Fruit fly (Drosophila melanogaster) whole organism, embryonic: ENCODE measurements around the gene yps.

Experiments
- Atf-2 ChIP-seq: fragments of 200-800 bp; sonication (Bioruptor generic); optimal IDR thresholded peaks from 2 replicates; lab custom pipeline; 2016; ENCODE audit warnings: missing biosample characterization, missing genetic modification characterization
- Atf6 ChIP-seq: fragments of 200-800 bp; sonication (Bioruptor generic); IDR thresholded peaks from 2 replicates; pipeline ENCODE4 v1.3.6; 2022; ENCODE audit warnings: missing biosample characterization, missing genetic modification characterization
- CG11723 ChIP-seq: fragments of 200-800 bp; sonication (Bioruptor generic); optimal IDR thresholded peaks from 2 replicates; lab custom pipeline; 2017; ENCODE audit warnings: missing biosample characterization, mild to moderate bottlenecking, missing genetic modification characterization
- CG12104 ChIP-seq: fragments of 200-800 bp; sonication (Bioruptor generic); optimal IDR thresholded peaks from 3 replicates; lab custom pipeline; 2016; ENCODE audit warnings: missing biosample characterization, missing genetic modification characterization
- CG1233 ChIP-seq: fragments of 200-800 bp; sonication (Bioruptor generic); optimal IDR thresholded peaks from 4 replicates; lab custom pipeline; 2018; ENCODE audit warnings: missing biosample characterization, mild to moderate bottlenecking, missing genetic modification characterization
- CG14014 ChIP-seq: fragments of 200-800 bp; sonication (Bioruptor generic); IDR thresholded peaks from 2 replicates; pipeline ENCODE4 v1.3.6; 2022; ENCODE audit warnings: missing biosample characterization, missing genetic modification characterization
- CG15011 ChIP-seq: fragments of 200-800 bp; sonication (Bioruptor generic); optimal IDR thresholded peaks from 3 replicates; lab custom pipeline; 2018; ENCODE audit warnings: missing biosample characterization, mild to moderate bottlenecking, missing genetic modification characterization
- CG15601 ChIP-seq: fragments of 200-800 bp; sonication (Bioruptor generic); optimal IDR thresholded peaks from 3 replicates; lab custom pipeline; 2019; ENCODE audit warnings: missing biosample characterization, mild to moderate bottlenecking, missing genetic modification characterization, moderate library complexity
- CG17359 ChIP-seq: fragments of 200-800 bp; sonication (Bioruptor generic); optimal IDR thresholded peaks from 3 replicates; lab custom pipeline; 2018; ENCODE audit warnings: missing biosample characterization, mild to moderate bottlenecking, missing genetic modification characterization, moderate library complexity
- CG18262 ChIP-seq: fragments of 200-800 bp; optimal IDR thresholded peaks from 3 replicates; lab custom pipeline; 2019; ENCODE audit warnings: missing biosample characterization, mild to moderate bottlenecking, missing genetic modification characterization, moderate library complexity
- CG2199 ChIP-seq: fragments of 200-800 bp; sonication (Bioruptor generic); IDR thresholded peaks from 3 replicates; pipeline ENCODE4 v1.3.6; 2022; ENCODE audit warnings: missing biosample characterization, missing genetic modification characterization
- CG30403 ChIP-seq: fragments of 200-800 bp; sonication (Bioruptor generic); optimal IDR thresholded peaks from 3 replicates; lab custom pipeline; 2016; ENCODE audit warnings: missing biosample characterization, missing genetic modification characterization
- CG42726 ChIP-seq: fragments of 200-800 bp; sonication (Bioruptor generic); IDR thresholded peaks from 2 replicates; pipeline ENCODE4 v1.3.6; 2022; ENCODE audit warnings: missing biosample characterization, missing genetic modification characterization; ENCODE audit not compliant: partially characterized antibody
- CG4424 ChIP-seq: fragments of 200-800 bp; sonication (Bioruptor generic); optimal IDR thresholded peaks from 3 replicates; lab custom pipeline; 2016; ENCODE audit warnings: missing biosample characterization, missing genetic modification characterization
- CG4707 ChIP-seq: fragments of 200-800 bp; sonication (Bioruptor generic); optimal IDR thresholded peaks from 2 replicates; lab custom pipeline; 2018; ENCODE audit warnings: missing biosample characterization, mild to moderate bottlenecking, missing genetic modification characterization, moderate library complexity
- CG4730 ChIP-seq: fragments of 200-800 bp; sonication (Bioruptor generic); IDR thresholded peaks from 2 replicates; pipeline ENCODE4 v1.3.6; 2022; ENCODE audit warnings: missing biosample characterization, missing genetic modification characterization
- CG6791 ChIP-seq: fragments of 200-800 bp; sonication (Bioruptor generic); IDR thresholded peaks from 3 replicates; pipeline ENCODE4 v1.3.6; 2022; ENCODE audit warnings: missing biosample characterization, missing genetic modification characterization; ENCODE audit not compliant: partially characterized antibody
- CG7839 ChIP-seq: fragments of 200-800 bp; sonication (Bioruptor generic); optimal IDR thresholded peaks from 3 replicates; lab custom pipeline; 2018; ENCODE audit warnings: missing biosample characterization, mild to moderate bottlenecking, missing genetic modification characterization, moderate library complexity
- CG8765 ChIP-seq: fragments of 200-800 bp; sonication (Bioruptor generic); IDR thresholded peaks from 2 replicates; pipeline ENCODE4 v1.3.6; 2022; ENCODE audit warnings: missing biosample characterization, missing genetic modification characterization
- CG9727 ChIP-seq: fragments of 200-800 bp; sonication (Bioruptor generic); optimal IDR thresholded peaks from 3 replicates; lab custom pipeline; 2017; ENCODE audit warnings: missing biosample characterization, mild to moderate bottlenecking, missing genetic modification characterization
- CG9932 ChIP-seq: fragments of 200-800 bp; sonication (Bioruptor generic); IDR thresholded peaks from 2 replicates; pipeline ENCODE4 v1.3.6; 2022; ENCODE audit warnings: missing biosample characterization, missing genetic modification characterization
- Chrac-16 ChIP-seq: fragments of 200-800 bp; sonication (Bioruptor generic); optimal IDR thresholded peaks from 3 replicates; lab custom pipeline; 2016; ENCODE audit warnings: missing biosample characterization, missing genetic modification characterization
- CrebB ChIP-seq: fragments of 200-800 bp; sonication (Bioruptor generic); optimal IDR thresholded peaks from 3 replicates; lab custom pipeline; 2018; ENCODE audit warnings: missing biosample characterization, mild to moderate bottlenecking, missing genetic modification characterization
- Deaf1 ChIP-seq: fragments of 200-800 bp; optimal IDR thresholded peaks from 3 replicates; lab custom pipeline; 2019; ENCODE audit warnings: missing biosample characterization, mild to moderate bottlenecking, missing genetic modification characterization, moderate library complexity
- E2f1 ChIP-seq: fragments of 200-800 bp; sonication (Bioruptor generic); IDR thresholded peaks from 2 replicates; pipeline ENCODE4 v1.3.6; 2022; ENCODE audit warnings: missing biosample characterization, missing genetic modification characterization
- Gsc ChIP-seq: fragments of 200-800 bp; sonication (Bioruptor generic); IDR thresholded peaks from 2 replicates; pipeline ENCODE4 v1.3.6; 2022; ENCODE audit warnings: missing biosample characterization, missing genetic modification characterization
- Hand ChIP-seq: fragments of 200-800 bp; sonication (Bioruptor generic); optimal IDR thresholded peaks from 2 replicates; lab custom pipeline; 2017; ENCODE audit warnings: mild to moderate bottlenecking, missing biosample characterization, missing genetic modification reagents, missing genetic modification characterization
- NC2β ChIP-seq: fragments of 200-800 bp; sonication (Bioruptor generic); optimal IDR thresholded peaks from 2 replicates; lab custom pipeline; 2016; ENCODE audit warnings: missing biosample characterization, missing genetic modification characterization
- Taf1 ChIP-seq: fragments of 200-800 bp; sonication (Bioruptor generic); IDR thresholded peaks from 2 replicates; pipeline ENCODE4 v1.3.6; 2022; ENCODE audit warnings: missing biosample characterization, missing genetic modification characterization
- chinmo ChIP-seq: fragments of 200-800 bp; sonication (Bioruptor generic); IDR thresholded peaks from 4 replicates; pipeline ENCODE4 v1.3.6; 2022; ENCODE audit warnings: missing biosample characterization, missing genetic modification characterization; ENCODE audit not compliant: partially characterized antibody
- emc ChIP-seq: fragments of 200-800 bp; sonication (Bioruptor generic); optimal IDR thresholded peaks from 2 replicates; lab custom pipeline; 2016; ENCODE audit warnings: missing biosample characterization, missing genetic modification characterization
- exex ChIP-seq: fragments of 200-800 bp; sonication (Bioruptor generic); optimal IDR thresholded peaks from 4 replicates; lab custom pipeline; 2018; ENCODE audit warnings: missing biosample characterization, mild to moderate bottlenecking, missing genetic modification characterization, moderate library complexity
- eyg ChIP-seq: fragments of 200-800 bp; sonication (Bioruptor generic); optimal IDR thresholded peaks from 3 replicates; lab custom pipeline; 2016; ENCODE audit warnings: missing biosample characterization, missing genetic modification characterization
- fd64A ChIP-seq: fragments of 200-800 bp; sonication (Bioruptor generic); optimal IDR thresholded peaks from 3 replicates; lab custom pipeline; 2018; ENCODE audit warnings: missing biosample characterization, mild to moderate bottlenecking, missing genetic modification characterization
- ftz-f1 ChIP-seq: fragments of 200-800 bp; sonication (Bioruptor generic); optimal IDR thresholded peaks from 2 replicates; lab custom pipeline; 2016; ENCODE audit warnings: missing biosample characterization, missing genetic modification characterization
- jumu ChIP-seq: fragments of 200-800 bp; sonication (Bioruptor generic); optimal IDR thresholded peaks from 3 replicates; lab custom pipeline; 2016; ENCODE audit warnings: missing biosample characterization, missing genetic modification characterization
- klu ChIP-seq: fragments of 200-800 bp; sonication (Bioruptor generic); IDR thresholded peaks from 2 replicates; pipeline ENCODE4 v1.3.6; 2022; ENCODE audit warnings: missing biosample characterization, missing genetic modification characterization
- nerfin-1 ChIP-seq: fragments of 200-800 bp; sonication (Bioruptor generic); optimal IDR thresholded peaks from 3 replicates; lab custom pipeline; 2019; ENCODE audit warnings: missing biosample characterization, mild to moderate bottlenecking, missing genetic modification characterization, moderate library complexity
- psq ChIP-seq: fragments of 200-800 bp; sonication (Bioruptor generic); optimal IDR thresholded peaks from 2 replicates; lab custom pipeline; 2017; ENCODE audit warnings: missing biosample characterization, missing genetic modification characterization
- repo ChIP-seq: fragments of 200-800 bp; sonication (Bioruptor generic); optimal IDR thresholded peaks from 2 replicates; lab custom pipeline; 2016; ENCODE audit warnings: missing biosample characterization, missing genetic modification characterization
- row ChIP-seq: fragments of 200-800 bp; sonication (Bioruptor generic); IDR thresholded peaks from 3 replicates; pipeline ENCODE4 v1.3.6; 2022; ENCODE audit warnings: missing biosample characterization, missing genetic modification characterization
- sima ChIP-seq: fragments of 200-800 bp; sonication (Bioruptor generic); optimal IDR thresholded peaks from 2 replicates; lab custom pipeline; 2016; ENCODE audit warnings: missing biosample characterization, missing genetic modification characterization
- sob ChIP-seq: fragments of 200-800 bp; sonication (Bioruptor generic); IDR thresholded peaks from 2 replicates; pipeline ENCODE4 v1.3.6; 2022; ENCODE audit warnings: missing biosample characterization, missing genetic modification characterization
- tin ChIP-seq: fragments of 200-800 bp; sonication (Bioruptor generic); optimal IDR thresholded peaks from 3 replicates; lab custom pipeline; 2016; ENCODE audit warnings: missing biosample characterization, missing genetic modification characterization
- trh ChIP-seq: fragments of 200-800 bp; sonication (Bioruptor generic); optimal IDR thresholded peaks from 2 replicates; lab custom pipeline; 2016; ENCODE audit warnings: missing biosample characterization, missing genetic modification characterization
- vnd ChIP-seq: fragments of 200-800 bp; sonication (Bioruptor generic); IDR thresholded peaks from 3 replicates; pipeline ENCODE4 v1.3.6; 2022; ENCODE audit warnings: missing biosample characterization, missing genetic modification characterization; ENCODE audit not compliant: partially characterized antibody
- vvl ChIP-seq: fragments of 200-800 bp; sonication (Bioruptor generic); IDR thresholded peaks from 2 replicates; pipeline ENCODE4 v1.3.6; 2022; ENCODE audit warnings: missing biosample characterization, missing genetic modification characterization
- z ChIP-seq: fragments of 200-800 bp; sonication (Bioruptor generic); IDR thresholded peaks from 3 replicates; pipeline ENCODE4 v1.3.6; 2022; ENCODE audit warnings: missing biosample characterization, missing genetic modification characterization
- zf30C ChIP-seq: fragments of 200-800 bp; sonication (Bioruptor generic); optimal IDR thresholded peaks from 3 replicates; lab custom pipeline; 2018; ENCODE audit warnings: missing biosample characterization, mild to moderate bottlenecking, missing genetic modification characterization

Gene yps

DNA sequence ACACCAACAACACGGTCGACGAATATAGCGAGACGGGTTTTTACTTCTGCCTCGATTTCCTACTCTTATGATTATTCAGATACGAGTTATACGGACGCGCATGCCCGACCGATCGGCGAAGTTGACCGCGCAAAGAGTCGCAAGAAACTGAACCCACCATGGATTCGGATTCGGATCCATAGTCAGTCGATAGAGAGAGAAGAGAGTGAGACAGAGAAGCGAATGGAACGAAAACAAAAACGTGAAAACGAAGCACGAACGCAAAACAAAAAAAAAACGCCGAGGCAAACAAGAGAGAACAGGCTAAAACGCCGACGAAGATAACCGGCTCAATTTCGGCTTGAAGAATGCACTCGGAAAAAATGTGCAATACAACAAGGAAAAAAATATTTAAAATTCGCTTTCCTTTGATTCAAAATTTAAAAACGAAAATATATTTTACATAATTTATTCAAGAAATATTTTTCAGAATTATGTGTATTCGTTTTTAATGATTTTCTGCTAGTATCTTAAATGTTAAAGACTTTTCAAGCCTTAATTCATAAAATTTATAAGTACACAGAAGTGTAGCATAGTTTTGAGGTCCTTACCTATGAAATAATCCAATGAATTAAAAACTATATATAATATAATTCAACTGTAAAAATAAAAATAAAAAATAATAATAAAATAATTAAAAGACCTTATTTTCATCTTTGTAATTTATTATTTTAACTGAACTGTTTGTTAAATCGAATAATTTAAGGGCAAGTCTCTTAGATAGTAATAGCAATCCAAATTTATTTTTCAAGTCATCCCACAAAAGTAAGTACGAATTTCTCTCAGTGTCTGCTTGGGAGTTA, 43.0 kb downstream of the yps start, which contains the start of gene Sema5c (continued):
- TF ChIP-seq CG4730 (GFP tag; lab: Robert Waterston, UW) (peak; percentile 41; the same call in 1 of the 2 replicates), eyg (no peak), E2f1 (GFP tag; lab: Robert Waterston, UW) (peak; percentile 52; the same call in 1 of the 2 replicates), sima (GFP tag; lab: Kevin White, UChicago) (no peak), Chrac-16 (GFP tag; lab: Kevin White, UChicago) (peak; percentile 52), CG15011 (GFP tag; lab: Kevin White, UChicago) (no peak), CrebB (tag; lab: Kevin White, UChicago) (no peak), Gsc (GFP tag; lab: Robert Waterston, UW) (no peak), nerfin-1 (tag; lab: Kevin White, UChicago) (peak; percentile 42), NC2β (GFP tag; lab: Kevin White, UChicago) (no peak), Atf6 (GFP tag; lab: Robert Waterston, UW) (peak; percentile 50; the same call in 1 of the 2 replicates), repo (GFP tag; lab: Kevin White, UChicago) (no peak), CG30403 (GFP tag; lab: Kevin White, UChicago) (peak; percentile 73), vnd (GFP tag; lab: Robert Waterston, UW) (0 out of 3 replicates have a peak, but pooled peaks have one; percentile 10), CG4424 (GFP tag; lab: Kevin White, UChicago) (peak; percentile 74), CG18262 (tag; lab: Kevin White, UChicago) (peak; percentile 95), CG17359 (peak; percentile 56), vvl (GFP tag; lab: Robert Waterston, UW) (peak; percentile 76), CG9932 (GFP tag; lab: Robert Waterston, UW) (peak; percentile 55), CG11723 (GFP tag; lab: Kevin White, UChicago) (no peak), CG6791 (GFP tag; lab: Robert Waterston, UW) (no peak; the same call in 2 of the 3 replicates), tin (GFP tag; lab: Kevin White, UChicago) (peak; percentile 22), emc (GFP tag; lab: Kevin White, UChicago) (no peak), CG1233 (GFP tag; lab: Kevin White, UChicago) (peak; percentile 63), CG4707 (GFP tag; lab: Kevin White, UChicago) (peak; percentile 35), sob (GFP tag; lab: Robert Waterston, UW) (peak; percentile 51; the same call in 1 of the 2 replicates), Deaf1 (tag; lab: Kevin White, UChicago) (peak; percentile 94), jumu (GFP tag; lab: Kevin White, UChicago) (no peak), CG7839 (tag; lab: Kevin White, UChicago) (peak; percentile 77), zf30C (GFP tag; lab: Kevin White, UChicago) (peak; percentile 85), Atf-2 (GFP tag; lab: Kevin White, UChicago) (peak; percentile 33), exex (tag; lab: Kevin White, UChicago) (peak; percentile 30), Hand (GFP tag; lab: Kevin White, UChicago) (peak; percentile 34), CG2199 (GFP tag; lab: Robert Waterston, UW) (peak; percentile 98), CG12104 (peak; percentile 75), CG9727 (GFP tag; lab: Kevin White, UChicago) (peak; percentile 92), trh (peak; percentile 57), fd64A (GFP tag; lab: Kevin White, UChicago) (peak; percentile 30), CG42726 (GFP tag; lab: Robert Waterston, UW) (no peak), CG8765 (GFP tag; lab: Robert Waterston, UW) (peak; percentile 63), row (peak; percentile 73), Taf1 (GFP tag; lab: Robert Waterston, UW) (no peak), CG14014 (GFP tag; lab: Robert Waterston, UW) (peak; percentile 42; the same call in 1 of the 2 replicates), ftz-f1 (GFP tag; lab: Kevin White, UChicago) (peak; percentile 58), CG15601 (peak; percentile 37), chinmo (GFP tag; lab: Robert Waterston, UW) (peak; percentile 84; the same call in 1 of the 4 replicates), klu (peak; percentile 45; the same call in 1 of the 2 replicates), z (GFP tag; lab: Robert Waterston, UW) (0 out of 3 replicates have a peak, but pooled peaks have one; percentile 51), psq (GFP tag; lab: Kevin White, UChicago) (peak; percentile 98)
